Worm (Caenorhabditis elegans) whole organism, L1 larva: ENCODE results near the gene F45B8.5.

Experiments used
- C04F5.9 ChIP-seq: sonication (generic microtip); optimal IDR thresholded peaks from 2 replicates; lab custom pipeline; 2016; ENCODE audit warnings: missing genetic modification characterization, missing compliant biosample characterization
- C16A3.4 ChIP-seq: fragments of 150-350 bp; optimal IDR thresholded peaks from 2 replicates; lab custom pipeline; 2014; ENCODE audit warnings: missing biosample characterization, missing genetic modification characterization
- C34B4.2 ChIP-seq: sonication (generic microtip); optimal IDR thresholded peaks from 2 replicates; lab custom pipeline; 2017; ENCODE audit warnings: mild to moderate bottlenecking, missing genetic modification characterization, missing compliant biosample characterization
- F16B12.6 ChIP-seq: fragments of 150-350 bp; optimal IDR thresholded peaks from 2 replicates; lab custom pipeline; 2014; ENCODE audit warnings: missing biosample characterization, missing genetic modification characterization
- Y116A8C.19 ChIP-seq: sonication (generic microtip); optimal IDR thresholded peaks from 2 replicates; lab custom pipeline; 2016; ENCODE audit warnings: missing compliant biosample characterization, missing genetic modification characterization, borderline replicate concordance
- aha-1 ChIP-seq: fragments of 150-350 bp; optimal IDR thresholded peaks from 2 replicates; lab custom pipeline; 2014; ENCODE audit warnings: missing biosample characterization, missing genetic modification characterization
- aly-2 ChIP-seq: fragments of 150-350 bp; optimal IDR thresholded peaks from 2 replicates; lab custom pipeline; 2014; ENCODE audit warnings: missing biosample characterization, missing genetic modification characterization
- ama-1 ChIP-seq: fragments of 150-350 bp; optimal IDR thresholded peaks from 2 replicates; lab custom pipeline; 2014
- ceh-63 ChIP-seq: fragments of 200-800 bp; sonication (Bioruptor generic); optimal IDR thresholded peaks from 2 replicates; lab custom pipeline; 2018; ENCODE audit warnings: mild to moderate bottlenecking, missing genetic modification characterization, missing compliant biosample characterization
- ceh-8 ChIP-seq: fragments of 200-800 bp; sonication (Bioruptor generic); optimal IDR thresholded peaks from 2 replicates; lab custom pipeline; 2018; ENCODE audit warnings: mild to moderate bottlenecking, missing genetic modification characterization, moderate library complexity, missing compliant biosample characterization
- ceh-90 ChIP-seq: sonication (generic microtip); optimal IDR thresholded peaks from 2 replicates; lab custom pipeline; 2016; ENCODE audit warnings: missing genetic modification characterization, missing compliant biosample characterization
- dpl-1 ChIP-seq, 3 experiments: fragments of 150-350 bp in 2 of 3; sonication (generic microtip) in 1 of 3; optimal IDR thresholded peaks; 2 replicates each; lab custom pipeline; 2014 to 2017; ENCODE audit warnings: missing biosample characterization in 3 of 3, missing genetic modification characterization in 3 of 3, missing genetic modification reagents in 3 of 3
- efl-3 ChIP-seq: fragments of 200-800 bp; sonication (Bioruptor generic); optimal IDR thresholded peaks from 2 replicates; lab custom pipeline; 2018; ENCODE audit warnings: mild to moderate bottlenecking, missing genetic modification characterization, missing compliant biosample characterization
- egl-27 ChIP-seq, 2 experiments: fragments of 150-350 bp in 1 of 2; sonication (generic microtip); optimal IDR thresholded peaks; 3 replicates each; lab custom pipeline; 2017 to 2018; ENCODE audit warnings: missing biosample characterization in 2 of 2, missing genetic modification characterization in 2 of 2, missing genetic modification reagents in 2 of 2
- fkh-4 ChIP-seq: sonication (generic microtip); optimal IDR thresholded peaks from 2 replicates; lab custom pipeline; 2016; ENCODE audit warnings: missing compliant biosample characterization, missing genetic modification characterization, borderline replicate concordance
- grh-1 ChIP-seq: fragments of 200-800 bp; sonication (Bioruptor generic); IDR thresholded peaks from 2 replicates; pipeline ENCODE4 v1.3.6; 2022; ENCODE audit warnings: missing genetic modification reagents, missing genetic modification characterization, missing compliant biosample characterization
- hlh-17 ChIP-seq: fragments of 200-800 bp; sonication (Bioruptor generic); optimal IDR thresholded peaks from 2 replicates; lab custom pipeline; 2018; ENCODE audit warnings: missing genetic modification characterization, mild to moderate bottlenecking, missing compliant biosample characterization, moderate library complexity, borderline replicate concordance
- hlh-4 ChIP-seq: sonication (generic microtip); optimal IDR thresholded peaks from 2 replicates; lab custom pipeline; 2016; ENCODE audit warnings: mild to moderate bottlenecking, missing genetic modification characterization, missing compliant biosample characterization
- irx-1 ChIP-seq: sonication (generic microtip); optimal IDR thresholded peaks from 2 replicates; lab custom pipeline; 2016; ENCODE audit warnings: missing genetic modification characterization, missing compliant biosample characterization
- isw-1 ChIP-seq: fragments of 200-800 bp; sonication (Bioruptor generic); IDR thresholded peaks from 2 replicates; pipeline ENCODE4 v1.3.6; 2022; ENCODE audit warnings: missing genetic modification characterization, missing compliant biosample characterization
- jun-1 ChIP-seq: fragments of 150-350 bp; optimal IDR thresholded peaks from 2 replicates; lab custom pipeline; 2014; ENCODE audit warnings: missing biosample characterization, missing genetic modification reagents, missing genetic modification characterization
- lin-13 ChIP-seq: fragments of 150-350 bp; optimal IDR thresholded peaks from 2 replicates; lab custom pipeline; 2014; ENCODE audit warnings: missing biosample characterization, missing genetic modification reagents, missing genetic modification characterization
- lin-35 ChIP-seq, 2 experiments: fragments of 150-350 bp; optimal IDR thresholded peaks; 2 replicates each; lab custom pipeline; 2014; ENCODE audit warnings: missing biosample characterization in 2 of 2, missing genetic modification characterization in 2 of 2, missing genetic modification reagents in 2 of 2
- lin-39 ChIP-seq: fragments of 150-350 bp; optimal IDR thresholded peaks from 2 replicates; lab custom pipeline; 2014; ENCODE audit warnings: missing biosample characterization, missing genetic modification reagents, missing genetic modification characterization
- mab-9 ChIP-seq: fragments of 200-800 bp; sonication (Bioruptor generic); IDR thresholded peaks from 2 replicates; pipeline ENCODE4 v1.3.6; 2022; ENCODE audit warnings: missing genetic modification reagents, missing genetic modification characterization, missing compliant biosample characterization
- mef-2 ChIP-seq: fragments of 150-350 bp; optimal IDR thresholded peaks from 2 replicates; lab custom pipeline; 2014; ENCODE audit warnings: missing biosample characterization, missing genetic modification characterization
- nhr-12 ChIP-seq: sonication (generic microtip); optimal IDR thresholded peaks from 2 replicates; lab custom pipeline; 2017; ENCODE audit warnings: missing biosample characterization, missing genetic modification characterization
- nhr-19 ChIP-seq: fragments of 200-800 bp; sonication (Bioruptor generic); conservative IDR thresholded peaks from 2 replicates; pipeline ENCODE4 v1.3.6; 2022; ENCODE audit warnings: missing genetic modification characterization, missing compliant biosample characterization
- nhr-20 ChIP-seq: sonication (generic microtip); optimal IDR thresholded peaks from 2 replicates; lab custom pipeline; 2016; ENCODE audit warnings: mild to moderate bottlenecking, missing genetic modification characterization, missing compliant biosample characterization
- nhr-237 ChIP-seq: fragments of 150-350 bp; optimal IDR thresholded peaks from 2 replicates; lab custom pipeline; 2014; ENCODE audit warnings: missing biosample characterization, missing genetic modification characterization
- nhr-71 ChIP-seq: sonication (generic microtip); optimal IDR thresholded peaks from 2 replicates; lab custom pipeline; 2016; ENCODE audit warnings: mild to moderate bottlenecking, missing genetic modification characterization, moderate library complexity, missing compliant biosample characterization
- nhr-84 ChIP-seq: sonication (generic microtip); optimal IDR thresholded peaks from 2 replicates; lab custom pipeline; 2017; ENCODE audit warnings: missing biosample characterization, missing genetic modification characterization
- nhr-90 ChIP-seq: sonication (generic microtip); optimal IDR thresholded peaks from 2 replicates; lab custom pipeline; 2016; ENCODE audit warnings: mild to moderate bottlenecking, missing genetic modification characterization, missing compliant biosample characterization; ENCODE audit not compliant: poor library complexity
- pax-3 ChIP-seq: fragments of 200-800 bp; sonication (Bioruptor generic); optimal IDR thresholded peaks from 2 replicates; lab custom pipeline; 2018; ENCODE audit warnings: mild to moderate bottlenecking, missing genetic modification characterization, moderate library complexity, missing compliant biosample characterization
- pqm-1 ChIP-seq: sonication (generic microtip); optimal IDR thresholded peaks from 3 replicates; lab custom pipeline; 2017; ENCODE audit warnings: missing biosample characterization, missing genetic modification characterization
- skn-1 ChIP-seq: fragments of 150-350 bp; optimal IDR thresholded peaks from 2 replicates; lab custom pipeline; 2014; ENCODE audit warnings: missing biosample characterization, missing genetic modification characterization
- snpc-4 ChIP-seq: fragments of 150-350 bp; optimal IDR thresholded peaks from 2 replicates; lab custom pipeline; 2014; ENCODE audit warnings: missing biosample characterization, missing genetic modification characterization
- snu-23 ChIP-seq: sonication (generic microtip); optimal IDR thresholded peaks from 2 replicates; lab custom pipeline; 2016; ENCODE audit warnings: missing genetic modification characterization, missing compliant biosample characterization
- sup-37 ChIP-seq: fragments of 200-800 bp; sonication (Bioruptor generic); optimal IDR thresholded peaks from 2 replicates; lab custom pipeline; 2018; ENCODE audit warnings: mild to moderate bottlenecking, missing genetic modification characterization, missing compliant biosample characterization
- swsn-7 ChIP-seq: sonication (generic microtip); optimal IDR thresholded peaks from 2 replicates; lab custom pipeline; 2016; ENCODE audit warnings: missing genetic modification characterization, missing compliant biosample characterization
- vab-15 ChIP-seq: sonication (generic microtip); optimal IDR thresholded peaks from 2 replicates; lab custom pipeline; 2017; ENCODE audit warnings: missing genotype, mild to moderate bottlenecking, missing genetic modification characterization, missing compliant biosample characterization
- xbp-1 ChIP-seq: sonication (generic microtip); optimal IDR thresholded peaks from 2 replicates; lab custom pipeline; 2016; ENCODE audit warnings: missing genetic modification characterization, missing compliant biosample characterization
- zag-1 ChIP-seq: fragments of 150-350 bp; optimal IDR thresholded peaks from 2 replicates; lab custom pipeline; 2014; ENCODE audit warnings: missing biosample characterization, missing genetic modification characterization
- zip-4 ChIP-seq: fragments of 200-800 bp; sonication (Bioruptor generic); optimal IDR thresholded peaks from 2 replicates; lab custom pipeline; 2018; ENCODE audit warnings: mild to moderate bottlenecking, missing genetic modification characterization, moderate library complexity, missing compliant biosample characterization

The F45B8.5 gene

ce11 chrX:14951797-14952196 is 14.1 kb upstream of the F45B8.5 start:
- TF ChIP-seq egl-27 (tag; optimal IDR thresholded peaks at IDR 0.05; lab: Kevin White, UChicago) (no peak), efl-3 (GFP tag; lab: Kevin White, UChicago) (no peak), C04F5.9 (no peak)
- TF ChIP-seq, all 84 proteins: peak for 0

DNA sequence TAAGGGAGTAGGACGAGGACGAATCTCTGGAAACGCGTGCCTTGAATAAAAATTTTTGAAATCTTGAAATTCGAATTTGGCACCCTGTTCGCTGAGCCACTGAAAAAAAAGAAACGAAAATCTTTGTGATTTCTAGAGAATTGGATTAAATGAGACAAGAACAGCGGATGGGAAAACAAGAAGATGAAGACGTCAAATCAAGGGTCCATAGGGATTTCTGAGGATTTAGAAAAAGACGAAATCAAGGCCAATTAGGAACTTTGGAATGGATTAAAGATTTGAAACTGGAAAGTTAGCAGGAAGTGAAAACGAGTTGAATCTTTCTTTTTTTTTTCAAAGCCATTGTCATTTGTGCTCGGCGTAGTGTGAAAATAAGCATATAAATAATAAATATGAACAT is 11.3 kb upstream of the F45B8.5 start, which contains the start of gene pag-3:
Gene pag-3 (minus strand): TSS at position 101 of the 400 bp plus-strand sequence.
- TF ChIP-seq aha-1 (tag; lab: Kevin White, UChicago) (no peak), swsn-7 (tag; lab: Kevin White, UChicago) (no peak), fkh-4 (tag; lab: Kevin White, UChicago) (no peak), Y116A8C.19 (no peak), mef-2 (tag; lab: Kevin White, UChicago) (no peak), C34B4.2 (tag; lab: Kevin White, UChicago) (no peak), grh-1 (GFP tag; lab: Robert Waterston, UW) (no peak), lin-39 (tag; lab: Kevin White, UChicago) (no peak), snu-23 (no peak), efl-3 (GFP tag; lab: Kevin White, UChicago) (no peak), hlh-17 (GFP tag; lab: Kevin White, UChicago) (no peak), C16A3.4 (no peak), isw-1 (GFP tag; lab: Robert Waterston, UW) (no peak)

DNA sequence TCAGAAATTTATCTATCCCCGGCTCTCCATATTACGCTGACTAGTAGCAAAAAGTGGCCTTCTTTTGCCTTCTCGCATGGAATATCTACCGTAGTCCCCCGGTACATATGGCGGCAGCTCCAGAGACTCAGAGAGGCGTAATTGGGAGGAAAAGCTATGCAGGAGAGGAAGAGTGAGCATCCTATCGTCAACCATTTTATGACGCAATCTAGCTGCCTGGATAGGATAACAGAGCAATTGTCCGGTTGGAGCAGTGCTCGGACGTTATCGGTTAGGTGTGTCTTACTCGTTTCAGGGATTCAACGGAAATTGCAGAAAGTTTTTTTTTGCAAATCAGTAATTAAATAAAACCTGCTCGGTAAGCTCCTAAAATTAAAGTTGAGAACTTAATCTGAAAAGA is 8.7 kb upstream of the F45B8.5 start:
- TF ChIP-seq F16B12.6 (tag; lab: Kevin White, UChicago): no peak
- TF ChIP-seq ceh-8 (GFP tag; lab: Kevin White, UChicago): no peak
- no peak for TF ChIP-seq zip-4 (GFP tag; lab: Kevin White, UChicago)
- no peak for TF ChIP-seq hlh-17 (GFP tag; lab: Kevin White, UChicago)
- no peak for TF ChIP-seq nhr-71

DNA sequence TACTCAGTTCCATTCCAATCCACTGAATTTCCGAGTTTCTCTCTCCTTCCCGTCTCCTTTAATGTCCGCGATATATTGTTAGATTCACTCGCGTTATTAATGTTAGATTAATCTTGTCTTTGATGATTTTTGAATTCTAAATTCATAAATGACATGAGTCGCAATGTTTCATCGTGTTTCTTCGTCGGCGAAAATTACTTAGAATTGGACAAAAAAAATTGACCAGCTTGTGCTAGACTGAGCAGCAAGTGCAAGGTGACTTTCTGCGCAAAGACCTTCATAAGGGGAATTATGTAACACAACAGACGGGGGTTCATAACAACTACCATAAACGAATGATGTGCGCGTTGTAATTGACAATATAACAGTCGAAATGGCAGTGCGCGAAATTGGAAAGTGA is 7.5 kb upstream of the F45B8.5 start:
- TF ChIP-seq nhr-237 (tag; lab: Kevin White, UChicago) (no peak), zip-4 (GFP tag; lab: Kevin White, UChicago) (no peak), pqm-1 (no peak), nhr-19 (GFP tag; lab: Robert Waterston, UW) (no peak), lin-13 (GFP tag; lab: Kevin White, UChicago) (no peak), Y116A8C.19 (no peak), jun-1 (tag; lab: Kevin White, UChicago) (no peak), hlh-4 (no peak), aly-2 (tag; lab: Kevin White, UChicago) (no peak), ama-1 (lab: Kevin White, UChicago) (no peak), nhr-20 (no peak), ceh-63 (GFP tag; lab: Kevin White, UChicago) (no peak), pax-3 (no peak), lin-39 (tag; lab: Kevin White, UChicago) (no peak), C34B4.2 (tag; lab: Kevin White, UChicago) (no peak), dpl-1 (GFP tag; optimal IDR thresholded peaks at IDR 0.05; lab: Kevin White, UChicago) (no peak), mef-2 (tag; lab: Kevin White, UChicago) (no peak), snpc-4 (no peak), nhr-12 (tag; lab: Kevin White, UChicago) (no peak), ceh-90 (tag; lab: Kevin White, UChicago) (no peak)

ce11 chrX:14959393-14960073 is 6.3 kb upstream of the F45B8.5 start:
- no peak for TF ChIP-seq lin-35 (GFP tag; optimal IDR thresholded peaks at IDR 0.05; lab: Kevin White, UChicago)
- no peak for TF ChIP-seq Y116A8C.19
- TF ChIP-seq xbp-1 (tag; lab: Kevin White, UChicago): no peak
- no peak for TF ChIP-seq vab-15 (tag; lab: Kevin White, UChicago)
- TF ChIP-seq lin-39 (tag; lab: Kevin White, UChicago): no peak
- no peak for TF ChIP-seq mab-9 (GFP tag; lab: Robert Waterston, UW)
- no peak for TF ChIP-seq skn-1 (tag; lab: Kevin White, UChicago)
- no peak for TF ChIP-seq snu-23
- TF ChIP-seq nhr-84 (tag; lab: Kevin White, UChicago): no peak
- no peak for TF ChIP-seq lin-13 (GFP tag; lab: Kevin White, UChicago)
- no peak for TF ChIP-seq nhr-19 (GFP tag; lab: Robert Waterston, UW)
- no peak for TF ChIP-seq irx-1 (tag; lab: Kevin White, UChicago)
- no peak for TF ChIP-seq nhr-71
- TF ChIP-seq nhr-90 (tag; lab: Kevin White, UChicago): no peak
- TF ChIP-seq pqm-1: no peak
- no peak for TF ChIP-seq zag-1
- TF ChIP-seq sup-37 (GFP tag; lab: Kevin White, UChicago): no peak
